4 worm cellular contexts compared by ENCODE assay signal in the genomic region with DNA sequence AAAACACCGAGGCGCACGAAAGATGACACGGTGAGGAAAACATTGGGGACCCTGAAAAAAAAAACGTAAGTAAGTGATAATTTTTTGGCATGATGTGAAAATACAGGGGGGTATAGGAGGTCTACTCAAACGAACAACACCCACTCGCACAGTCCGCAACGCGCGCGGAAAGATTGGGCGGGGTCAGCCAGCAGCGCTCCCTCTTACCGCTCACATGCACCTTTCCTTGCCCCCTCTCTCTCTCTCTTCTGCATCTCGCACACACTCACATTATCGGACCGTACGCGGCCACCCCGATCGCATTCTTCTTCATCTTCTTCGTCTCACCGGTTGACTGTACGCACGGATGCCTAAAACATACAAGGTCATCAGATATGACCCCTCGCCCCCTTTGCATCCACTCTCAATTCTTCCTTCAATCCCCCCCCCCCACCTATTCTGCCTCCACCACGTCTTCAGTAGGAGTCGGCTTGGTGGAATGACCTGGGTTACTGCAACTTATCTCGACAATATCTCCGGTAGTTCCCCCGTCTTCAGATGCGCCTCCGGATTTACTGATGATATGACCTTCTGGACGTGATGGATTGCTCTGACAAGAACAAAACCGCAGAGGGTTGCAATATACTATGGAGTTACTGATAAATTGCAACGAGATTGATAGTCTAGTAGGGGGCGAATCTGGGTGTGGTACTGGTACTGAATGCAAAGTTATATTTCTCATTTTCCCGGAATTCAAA.
TF ChIP-seq lines count a peak whose summit lies in the region.

Gene F53B3.5, minus strand, starts transcription at position 51 of the 737 bp plus-strand sequence.

TF ChIP-seq in whole organism, L2 larva, 48 proteins besides CTCF, POLR2A, EP300 and RAD21:
- TF ChIP-seq nhr-25 (tag; optimal IDR thresholded peaks at IDR 0.05; lab: Kevin White, UChicago): peak; percentile 36
- no peak for TF ChIP-seq dmd-4 (tag; optimal IDR thresholded peaks at IDR 0.05; lab: Kevin White, UChicago)
- TF ChIP-seq fos-1 (tag; optimal IDR thresholded peaks at IDR 0.05; lab: Kevin White, UChicago): peak; percentile 14
- peak; percentile 65 for TF ChIP-seq elt-1 (tag; optimal IDR thresholded peaks at IDR 0.05; lab: Kevin White, UChicago)
- no peak for TF ChIP-seq crh-2 (tag; optimal IDR thresholded peaks at IDR 0.05; lab: Kevin White, UChicago)
- peak; percentile 81 for TF ChIP-seq ceh-16 (tag; optimal IDR thresholded peaks at IDR 0.05; lab: Kevin White, UChicago)

TF ChIP-seq in whole organism, L4 larva, 104 proteins besides CTCF, POLR2A, EP300 and RAD21:
- peak; percentile 16 for TF ChIP-seq nhr-25 (tag; optimal IDR thresholded peaks at IDR 0.05; lab: Kevin White, UChicago; ENCODE audit: borderline replicate concordance, insufficient read depth)
- TF ChIP-seq unc-62 (GFP tag; optimal IDR thresholded peaks at IDR 0.05 in 1 of 2; lab: Kevin White, UChicago): peak in 1 of 2 experiments; percentile 87
- no peak for TF ChIP-seq unc-62 (tag; optimal IDR thresholded peaks at IDR 0.05; lab: Kevin White, UChicago)
- TF ChIP-seq ceh-44 (GFP tag; IDR thresholded peaks at IDR 0.05; lab: Robert Waterston, UW): no peak
- TF ChIP-seq mxl-3 (GFP tag; optimal IDR thresholded peaks at IDR 0.05; lab: Kevin White, UChicago): peak; percentile 21
- peak in 1 of 2 experiments; percentile 1 for TF ChIP-seq mdl-1 (tag; optimal IDR thresholded peaks at IDR 0.05; lab: Kevin White, UChicago)
- peak; percentile 80 for TF ChIP-seq set-16 (GFP tag; IDR thresholded peaks at IDR 0.05; lab: Robert Waterston, UW)
- TF ChIP-seq duxl-1 (tag; optimal IDR thresholded peaks at IDR 0.05; lab: Kevin White, UChicago; ENCODE audit: poor library complexity): no peak
- TF ChIP-seq hlh-30 (tag; optimal IDR thresholded peaks at IDR 0.05; lab: Kevin White, UChicago; ENCODE audit: insufficient read depth): peak; percentile 37

TF ChIP-seq in whole organism, late embryonic, 69 proteins besides CTCF, POLR2A, EP300 and RAD21:
- TF ChIP-seq tbx-7 (tag; optimal IDR thresholded peaks at IDR 0.05; lab: Kevin White, UChicago) (no peak), ztf-16 (tag; optimal IDR thresholded peaks at IDR 0.05; lab: Kevin White, UChicago) (peak; percentile 47), hlh-30 (tag; optimal IDR thresholded peaks at IDR 0.05; lab: Kevin White, UChicago; ENCODE audit: insufficient read depth) (peak; percentile 50), elt-4 (tag; optimal IDR thresholded peaks at IDR 0.05; lab: Kevin White, UChicago) (no peak), ceh-34 (tag; optimal IDR thresholded peaks at IDR 0.05; lab: Kevin White, UChicago) (peak; percentile 35), sdc-2 (tag; optimal IDR thresholded peaks at IDR 0.05; lab: Kevin White, UChicago) (peak; percentile 31), pros-1 (tag; optimal IDR thresholded peaks at IDR 0.05; lab: Kevin White, UChicago) (peak; percentile 53), tbx-2 (tag; optimal IDR thresholded peaks at IDR 0.05; lab: Kevin White, UChicago) (peak; percentile 11), fkh-6 (tag; optimal IDR thresholded peaks at IDR 0.05; lab: Kevin White, UChicago) (peak; percentile 21), ceh-48 (tag; optimal IDR thresholded peaks at IDR 0.05; lab: Kevin White, UChicago) (no peak), nfya-1 (tag; optimal IDR thresholded peaks at IDR 0.05; lab: Kevin White, UChicago) (peak; percentile 42), ama-1 (optimal IDR thresholded peaks at IDR 0.05; lab: Kevin White, UChicago) (no peak), dmd-4 (tag; optimal IDR thresholded peaks at IDR 0.05; lab: Kevin White, UChicago; ENCODE audit: borderline replicate concordance) (no peak), C38D4.7 (GFP tag; optimal IDR thresholded peaks at IDR 0.05; lab: Kevin White, UChicago) (no peak), che-1 (tag; optimal IDR thresholded peaks at IDR 0.05; lab: Kevin White, UChicago) (peak; percentile 9), ref-2 (tag; optimal IDR thresholded peaks at IDR 0.05; lab: Kevin White, UChicago) (peak; percentile 12), pha-2 (tag; optimal IDR thresholded peaks at IDR 0.05; lab: Kevin White, UChicago) (no peak), npax-4 (tag; optimal IDR thresholded peaks at IDR 0.05; lab: Kevin White, UChicago) (no peak), ttx-3 (tag; optimal IDR thresholded peaks at IDR 0.05; lab: Kevin White, UChicago) (no peak)
TF ChIP-seq in whole organism, late embryonic: peak in this region for 10.

TF ChIP-seq in whole organism, mixed stage, embryonic, 35 proteins besides CTCF, POLR2A, EP300 and RAD21:
- TF ChIP-seq tbx-8 (GFP tag; optimal IDR thresholded peaks at IDR 0.05; lab: Kevin White, UChicago): no peak
- TF ChIP-seq unc-62 (GFP tag; optimal IDR thresholded peaks at IDR 0.05; lab: Kevin White, UChicago): no peak
- no peak for TF ChIP-seq blmp-1 (tag; optimal IDR thresholded peaks at IDR 0.05; lab: Kevin White, UChicago)
- TF ChIP-seq snpc-4 (tag; optimal IDR thresholded peaks at IDR 0.05; lab: Kevin White, UChicago): no peak
- TF ChIP-seq ceh-83 (GFP tag; optimal IDR thresholded peaks at IDR 0.05; lab: Kevin White, UChicago): no peak
- no peak for TF ChIP-seq ces-1 (GFP tag; optimal IDR thresholded peaks at IDR 0.05; lab: Kevin White, UChicago)
- no peak for TF ChIP-seq nhr-76 (tag; optimal IDR thresholded peaks at IDR 0.05; lab: Kevin White, UChicago)
- TF ChIP-seq M03D4.4 (tag; optimal IDR thresholded peaks at IDR 0.05; lab: Kevin White, UChicago): peak; percentile 24
- TF ChIP-seq nhr-2 (tag; optimal IDR thresholded peaks at IDR 0.05; lab: Kevin White, UChicago): peak; percentile 92
- TF ChIP-seq hlh-1 (tag; optimal IDR thresholded peaks at IDR 0.05; lab: Kevin White, UChicago): no peak
- TF ChIP-seq ceh-39 (tag; optimal IDR thresholded peaks at IDR 0.05; lab: Kevin White, UChicago): no peak
- no peak for TF ChIP-seq mab-5 (tag; optimal IDR thresholded peaks at IDR 0.05; lab: Kevin White, UChicago)
- TF ChIP-seq lin-32 (GFP tag; optimal IDR thresholded peaks at IDR 0.05; lab: Kevin White, UChicago): no peak
- peak; percentile 69 for TF ChIP-seq mls-2 (tag; optimal IDR thresholded peaks at IDR 0.05; lab: Kevin White, UChicago)
- no peak for TF ChIP-seq nhr-237 (tag; optimal IDR thresholded peaks at IDR 0.05; lab: Kevin White, UChicago)
- no peak for TF ChIP-seq mep-1 (tag; optimal IDR thresholded peaks at IDR 0.05; lab: Kevin White, UChicago)
- no peak for TF ChIP-seq ztf-11 (tag; optimal IDR thresholded peaks at IDR 0.05; lab: Kevin White, UChicago)
- peak; percentile 77 for TF ChIP-seq elt-1 (tag; optimal IDR thresholded peaks at IDR 0.05; lab: Kevin White, UChicago; ENCODE audit: borderline replicate concordance, insufficient read depth)
- TF ChIP-seq unc-120 (tag; optimal IDR thresholded peaks at IDR 0.05; lab: Kevin White, UChicago; ENCODE audit: poor library complexity, severe bottlenecking): peak; percentile 7
- no peak for TF ChIP-seq elt-3 (tag; optimal IDR thresholded peaks at IDR 0.05; lab: Kevin White, UChicago)
- no peak for TF ChIP-seq lsy-2 (tag; optimal IDR thresholded peaks at IDR 0.05; lab: Kevin White, UChicago)
- TF ChIP-seq sptf-1 (tag; optimal IDR thresholded peaks at IDR 0.05; lab: Kevin White, UChicago): peak; percentile 39
- TF ChIP-seq bed-3 (GFP tag; optimal IDR thresholded peaks at IDR 0.05; lab: Kevin White, UChicago): no peak
- TF ChIP-seq cnd-1 (tag; optimal IDR thresholded peaks at IDR 0.05; lab: Kevin White, UChicago): peak; percentile 54
- peak; percentile 11 for TF ChIP-seq lin-13 (tag; optimal IDR thresholded peaks at IDR 0.05; lab: Kevin White, UChicago)
- no peak for TF ChIP-seq unc-39 (tag; optimal IDR thresholded peaks at IDR 0.05; lab: Kevin White, UChicago)
- peak; percentile 39 for TF ChIP-seq pha-4 (tag; optimal IDR thresholded peaks at IDR 0.05; lab: Kevin White, UChicago)
- TF ChIP-seq ham-2 (GFP tag; optimal IDR thresholded peaks at IDR 0.05; lab: Kevin White, UChicago): peak; percentile 86
- TF ChIP-seq ceh-43 (GFP tag; optimal IDR thresholded peaks at IDR 0.05; lab: Kevin White, UChicago): no peak
- peak; percentile 27 for TF ChIP-seq flh-1 (GFP tag; optimal IDR thresholded peaks at IDR 0.05; lab: Kevin White, UChicago)
- TF ChIP-seq drap-1 (GFP tag; optimal IDR thresholded peaks at IDR 0.05; lab: Kevin White, UChicago): peak; percentile 68
- TF ChIP-seq nhr-28 (tag; optimal IDR thresholded peaks at IDR 0.05; lab: Kevin White, UChicago): no peak
- TF ChIP-seq nhr-12 (tag; optimal IDR thresholded peaks at IDR 0.05; lab: Kevin White, UChicago): no peak
- no peak for TF ChIP-seq zip-8 (tag; optimal IDR thresholded peaks at IDR 0.05; lab: Kevin White, UChicago)
- TF ChIP-seq sem-2 (GFP tag; optimal IDR thresholded peaks at IDR 0.05; lab: Kevin White, UChicago): no peak
TF ChIP-seq in whole organism, mixed stage, embryonic: peak in this region for 12.
